Fruit fly (Drosophila melanogaster): ENCODE measurements around the gene to.

Gene to

DNA sequence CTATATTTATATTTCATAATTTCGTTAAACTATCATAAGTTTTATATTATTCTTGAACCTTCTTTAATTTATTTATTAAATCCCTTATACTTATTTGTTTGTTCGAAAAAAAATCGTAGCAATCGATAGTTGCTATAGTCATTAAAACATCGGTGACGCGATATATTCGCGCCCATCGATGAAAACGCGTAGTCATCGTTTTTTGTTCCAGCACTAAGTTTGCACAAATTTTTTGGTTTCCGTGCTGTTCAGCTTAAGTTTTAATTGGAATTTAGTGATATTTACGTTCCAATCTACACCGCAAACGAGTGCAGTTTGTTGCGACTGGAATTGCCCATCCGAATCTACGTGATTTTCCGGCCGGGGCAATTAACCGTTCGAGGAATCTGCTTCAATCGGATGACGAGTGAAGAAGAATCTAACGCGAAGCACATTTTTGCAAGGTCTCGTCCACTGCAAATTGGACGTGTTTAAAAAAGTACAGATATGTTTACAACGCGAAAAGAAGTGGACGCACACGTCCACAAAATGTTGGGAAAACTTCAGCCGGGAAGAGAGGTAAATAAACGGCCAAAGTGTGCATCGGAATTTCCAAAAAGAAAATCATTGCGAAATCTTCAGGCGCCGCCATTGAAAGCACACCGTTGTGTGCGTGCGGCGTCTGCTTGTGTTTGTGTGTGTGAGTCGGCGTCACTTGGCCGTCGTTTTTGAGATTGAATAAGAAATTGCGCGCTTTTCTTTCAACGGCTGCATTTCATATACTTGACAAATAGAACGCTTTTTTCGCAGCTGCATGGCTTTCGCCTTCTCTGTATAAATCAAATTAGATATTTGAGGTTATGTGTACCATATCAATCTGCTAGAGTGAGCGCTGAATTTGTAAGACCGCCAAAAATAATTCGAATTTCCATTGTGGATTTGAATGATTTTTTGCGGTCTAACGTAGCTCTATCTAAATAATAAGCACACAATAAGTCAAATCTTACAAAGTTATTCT, 9.5 kb downstream of the to start, which contains the start of gene Nup358 (continued):
- TF ChIP-seq Oaz (GFP tag; IDR thresholded peaks at IDR 0.05) = no peak
- no peak for TF ChIP-seq ac (GFP tag; optimal IDR thresholded peaks at IDR 0.05)
- TF ChIP-seq cwo (GFP tag; optimal IDR thresholded peaks at IDR 0.05) = no peak
- TF ChIP-seq vnd (GFP tag; IDR thresholded peaks at IDR 0.05; ENCODE audit: partially characterized antibody) = peak; percentile 97
- no peak for TF ChIP-seq Dip3 (GFP tag; optimal IDR thresholded peaks at IDR 0.05)
- no peak for TF ChIP-seq Deaf1 (tag; optimal IDR thresholded peaks at IDR 0.05)
- no peak for TF ChIP-seq HLH54F (GFP tag; optimal IDR thresholded peaks at IDR 0.05)

- TF ChIP-seq sr (GFP tag; IDR thresholded peaks at IDR 0.05) (peak; percentile 87; the same call in 2 of the 3 replicates), otp (GFP tag; IDR thresholded peaks at IDR 0.05) (peak; percentile 97), YL-1 (GFP tag; optimal IDR thresholded peaks at IDR 0.05) (peak; percentile 97), CG34224 (GFP tag; IDR thresholded peaks at IDR 0.05; ENCODE audit: partially characterized antibody) (peak; percentile 100), Deaf1 (tag; optimal IDR thresholded peaks at IDR 0.05) (peak; percentile 79), CG16863 (GFP tag; optimal IDR thresholded peaks at IDR 0.05) (peak; percentile 96), dm (GFP tag; optimal IDR thresholded peaks at IDR 0.05) (peak; percentile 93), CG9797 (GFP tag; optimal IDR thresholded peaks at IDR 0.05) (peak; percentile 66), az2 (GFP tag; optimal IDR thresholded peaks at IDR 0.05) (peak; percentile 99), CG11085 (GFP tag; IDR thresholded peaks at IDR 0.05) (peak; percentile 99), CG12299 (tag; optimal IDR thresholded peaks at IDR 0.05) (peak; percentile 95), CG7556 (GFP tag; optimal IDR thresholded peaks at IDR 0.05) (peak; percentile 96), lola (GFP tag; optimal IDR thresholded peaks at IDR 0.05) (peak in 1 of 3 experiments; percentile 97), Dip2 (GFP tag; IDR thresholded peaks at IDR 0.05) (peak; percentile 80), CG31441 (GFP tag; IDR thresholded peaks at IDR 0.05) (peak; percentile 96), seq (GFP tag; IDR thresholded peaks at IDR 0.05) (peak; percentile 97), Xrp1 (GFP tag; IDR thresholded peaks at IDR 0.05) (peak; percentile 99), CG10565 (GFP tag; optimal IDR thresholded peaks at IDR 0.05) (peak; percentile 91), CG7271 (tag; optimal IDR thresholded peaks at IDR 0.05) (peak; percentile 95), CG9437 (GFP tag; optimal IDR thresholded peaks at IDR 0.05) (peak; percentile 88), CG12659 (GFP tag; optimal IDR thresholded peaks at IDR 0.05) (peak; percentile 99), CG43689 (GFP tag; IDR thresholded peaks at IDR 0.05) (peak; percentile 93), NC2β (GFP tag; optimal IDR thresholded peaks at IDR 0.05) (peak; percentile 96), Spps (tag; optimal IDR thresholded peaks at IDR 0.05) (peak; percentile 94), MBD-R2 (GFP tag; IDR thresholded peaks at IDR 0.05) (peak; percentile 99), CG3838 (GFP tag; optimal IDR thresholded peaks at IDR 0.05) (peak; percentile 95), CG15601 (tag; optimal IDR thresholded peaks at IDR 0.05) (peak; percentile 96), Gug (GFP tag; IDR thresholded peaks at IDR 0.05) (peak; percentile 99), CG17328 (GFP tag; IDR thresholded peaks at IDR 0.05) (peak; percentile 99), Hmr (GFP tag; optimal IDR thresholded peaks at IDR 0.05) (peak; percentile 97), Poxn (GFP tag; IDR thresholded peaks at IDR 0.05) (peak; percentile 97), oc (tag; optimal IDR thresholded peaks at IDR 0.05) (peak; percentile 94), tll (GFP tag; optimal IDR thresholded peaks at IDR 0.05) (peak; percentile 45 to 68), sc (optimal IDR thresholded peaks at IDR 0.05) (no peak), sc (GFP tag; optimal IDR thresholded peaks at IDR 0.05) (peak; percentile 94), zf30C (GFP tag; optimal IDR thresholded peaks at IDR 0.05) (peak; percentile 27), insv (GFP tag; optimal IDR thresholded peaks at IDR 0.05) (peak in 1 of 2 experiments; percentile 77), CG14860 (GFP tag; IDR thresholded peaks at IDR 0.05; ENCODE audit: partially characterized antibody) (peak; percentile 100), Gsc (GFP tag; IDR thresholded peaks at IDR 0.05) (peak; percentile 96)
Measured at dm6 chr3R:25258628-25259240, 18.8 kb downstream of the to start, which contains the start of gene CG11857. Gene CG11857, plus strand, starts transcription at chr3R:25258898.

All from whole organism, embryonic.